Worm (Caenorhabditis elegans): Measurements from ENCODE around the gene irk-2.

Gene irk-2

ce11 chrX:714398-714797 is at the start of gene irk-2:
Gene irk-2 (minus strand): TSS chrX:714498.
- no peak for TF ChIP-seq K11D2.4 (GFP tag; IDR thresholded peaks at IDR 0.05)

ce11 chrX:763452-763851 is 49.2 kb upstream of the irk-2 start, which contains the start of gene dyf-11:
Gene dyf-11 (plus strand): TSS chrX:763752.
- TF ChIP-seq rpc-1 (optimal IDR thresholded peaks at IDR 0.05) (no peak), rpc-1 (tag; optimal IDR thresholded peaks at IDR 0.05) (no peak), ceh-58 (GFP tag; IDR thresholded peaks at IDR 0.05) (0 out of 2 replicates have a peak, but pooled peaks have one; percentile 32)

ce11 chrX:760579-760978 is 46.3 kb upstream of the irk-2 start:
- TF ChIP-seq mcd-1 (GFP tag; IDR thresholded peaks at IDR 0.05) = peak; percentile 40
- no peak for TF ChIP-seq ceh-91 (GFP tag; IDR thresholded peaks at IDR 0.05)
- peak in 1 of 2 experiments; percentile 4 for TF ChIP-seq let-607 (tag; optimal IDR thresholded peaks at IDR 0.05)
- peak; percentile 26; the same call in 1 of the 2 replicates for TF ChIP-seq egrh-3 (GFP tag; IDR thresholded peaks at IDR 0.05)
- peak; percentile 90 for TF ChIP-seq zfh-2 (GFP tag; conservative IDR thresholded peaks at IDR 0.05)
- TF ChIP-seq hmg-1.2 (GFP tag; IDR thresholded peaks at IDR 0.05) = peak; percentile 9; the same call in 1 of the 2 replicates
- TF ChIP-seq lag-1 (GFP tag; IDR thresholded peaks at IDR 0.05) = no peak
- no peak for TF ChIP-seq cebp-1 (GFP tag; IDR thresholded peaks at IDR 0.05)
- TF ChIP-seq cebp-1 (tag; optimal IDR thresholded peaks at IDR 0.05) = peak; percentile 62
- peak; percentile 8 for TF ChIP-seq attf-5 (GFP tag; optimal IDR thresholded peaks at IDR 0.05)
- TF ChIP-seq bed-1 (GFP tag; IDR thresholded peaks at IDR 0.05) = no peak
- peak; percentile 30 for TF ChIP-seq ceh-27 (GFP tag; optimal IDR thresholded peaks at IDR 0.05)

ce11 chrX:759634-760033 is 45.3 kb upstream of the irk-2 start, which contains the start of gene aex-3:
Gene aex-3 (minus strand): TSS chrX:759734.
- TF ChIP-seq hlh-12 (tag; optimal IDR thresholded peaks at IDR 0.05) (no peak), lin-54 (GFP tag; optimal IDR thresholded peaks at IDR 0.05) (no peak), hlh-26 (GFP tag; conservative IDR thresholded peaks at IDR 0.05) (no peak), repo-1 (tag; optimal IDR thresholded peaks at IDR 0.05) (no peak), F57C9.4 (tag; optimal IDR thresholded peaks at IDR 0.05) (no peak), chd-7 (tag; optimal IDR thresholded peaks at IDR 0.05) (no peak), sea-2 (GFP tag; IDR thresholded peaks at IDR 0.05) (no peak), ztf-18 (tag; optimal IDR thresholded peaks at IDR 0.05) (no peak), pha-4 (tag; optimal IDR thresholded peaks at IDR 0.05) (no peak), K11D2.4 (GFP tag; IDR thresholded peaks at IDR 0.05) (no peak), D2030.7 (GFP tag; IDR thresholded peaks at IDR 0.05) (no peak), nhr-120 (GFP tag; IDR thresholded peaks at IDR 0.05) (no peak), snpc-3.4 (tag; optimal IDR thresholded peaks at IDR 0.05) (no peak)

ce11 chrX:748319-748718 is 34.0 kb upstream of the irk-2 start:
- no peak for TF ChIP-seq Y67H2A.10 (GFP tag; conservative IDR thresholded peaks at IDR 0.05)
- no peak for TF ChIP-seq madf-6 (GFP tag; IDR thresholded peaks at IDR 0.05)
- TF ChIP-seq hsf-1 (GFP tag; IDR thresholded peaks at IDR 0.05) = no peak
- TF ChIP-seq zim-3 (tag; optimal IDR thresholded peaks at IDR 0.05) = no peak
- no peak for TF ChIP-seq ztf-26 (tag; optimal IDR thresholded peaks at IDR 0.05)
- TF ChIP-seq F39B2.1 (GFP tag; IDR thresholded peaks at IDR 0.05) = no peak

All from whole organism, young adult.